Fruit fly (Drosophila melanogaster) whole organism, embryonic: ENCODE data around the gene polo.

Experiments used
- Asciz ChIP-seq: fragments of 200-800 bp; sonication (Bioruptor generic); optimal IDR thresholded peaks from 2 replicates; lab custom pipeline; 2017; ENCODE audit warnings: missing biosample characterization, mild to moderate bottlenecking, missing genetic modification characterization, missing genetic modification reagents
- Blimp-1 ChIP-seq: fragments of 200-800 bp; sonication (Bioruptor generic); optimal IDR thresholded peaks from 3 replicates; lab custom pipeline; 2018; ENCODE audit warnings: missing biosample characterization, missing genetic modification characterization, mild to moderate bottlenecking, moderate library complexity, missing genetic modification reagents
- CG10267 ChIP-seq: fragments of 200-800 bp; sonication (Bioruptor generic); optimal IDR thresholded peaks from 2 replicates; lab custom pipeline; 2018; ENCODE audit warnings: missing biosample characterization, mild to moderate bottlenecking, missing genetic modification characterization, moderate library complexity
- CG10565 ChIP-seq: fragments of 200-800 bp; sonication (Bioruptor generic); optimal IDR thresholded peaks from 3 replicates; lab custom pipeline; 2016; ENCODE audit warnings: missing biosample characterization, mild to moderate bottlenecking, missing genetic modification characterization
- CG11560 ChIP-seq: fragments of 200-800 bp; sonication (Bioruptor generic); IDR thresholded peaks from 3 replicates; pipeline ENCODE4 v1.3.6; 2022; ENCODE audit warnings: missing biosample characterization, missing genetic modification characterization
- CG12744 ChIP-seq: fragments of 200-800 bp; sonication (Bioruptor generic); optimal IDR thresholded peaks from 2 replicates; lab custom pipeline; 2016; ENCODE audit warnings: missing biosample characterization, missing genetic modification characterization
- CG13296 ChIP-seq: fragments of 200-800 bp; sonication (Bioruptor generic); optimal IDR thresholded peaks from 3 replicates; lab custom pipeline; 2018; ENCODE audit warnings: missing biosample characterization, mild to moderate bottlenecking, missing genetic modification characterization
- CG13894 ChIP-seq: fragments of 200-800 bp; sonication (Bioruptor generic); optimal IDR thresholded peaks from 3 replicates; lab custom pipeline; 2018; ENCODE audit warnings: missing biosample characterization, mild to moderate bottlenecking, missing genetic modification characterization, moderate library complexity
- CG15514 ChIP-seq: fragments of 200-800 bp; sonication (Bioruptor generic); optimal IDR thresholded peaks from 3 replicates; lab custom pipeline; 2017; ENCODE audit warnings: missing biosample characterization, missing genetic modification characterization, mild to moderate bottlenecking, moderate library complexity, missing genetic modification reagents
- CG1603 ChIP-seq: fragments of 200-800 bp; sonication (Bioruptor generic); optimal IDR thresholded peaks from 2 replicates; lab custom pipeline; 2019; ENCODE audit warnings: missing biosample characterization, mild to moderate bottlenecking, missing genetic modification characterization, moderate library complexity
- CG2116 ChIP-seq: fragments of 200-800 bp; sonication (Bioruptor generic); optimal IDR thresholded peaks from 3 replicates; lab custom pipeline; 2018; ENCODE audit warnings: missing biosample characterization, mild to moderate bottlenecking, missing genetic modification characterization
- CG30020 ChIP-seq: fragments of 200-800 bp; optimal IDR thresholded peaks from 2 replicates; lab custom pipeline; 2019; ENCODE audit warnings: missing biosample characterization, mild to moderate bottlenecking, missing genetic modification characterization, moderate library complexity
- CG30403 ChIP-seq: fragments of 200-800 bp; sonication (Bioruptor generic); optimal IDR thresholded peaks from 3 replicates; lab custom pipeline; 2016; ENCODE audit warnings: missing biosample characterization, missing genetic modification characterization
- CG3281 ChIP-seq: fragments of 200-800 bp; sonication (Bioruptor generic); optimal IDR thresholded peaks from 3 replicates; lab custom pipeline; 2017; ENCODE audit warnings: missing biosample characterization, mild to moderate bottlenecking, missing genetic modification characterization
- CG3995 ChIP-seq: fragments of 200-800 bp; sonication (Bioruptor generic); optimal IDR thresholded peaks from 3 replicates; lab custom pipeline; 2016; ENCODE audit warnings: missing biosample characterization, missing genetic modification characterization
- CG42726 ChIP-seq: fragments of 200-800 bp; sonication (Bioruptor generic); IDR thresholded peaks from 2 replicates; pipeline ENCODE4 v1.3.6; 2022; ENCODE audit warnings: missing biosample characterization, missing genetic modification characterization; ENCODE audit not compliant: partially characterized antibody
- CG4360 ChIP-seq: fragments of 200-800 bp; sonication (Bioruptor generic); IDR thresholded peaks from 2 replicates; pipeline ENCODE4 v1.3.6; 2022; ENCODE audit warnings: missing biosample characterization, missing genetic modification characterization
- CG7839 ChIP-seq: fragments of 200-800 bp; sonication (Bioruptor generic); optimal IDR thresholded peaks from 3 replicates; lab custom pipeline; 2018; ENCODE audit warnings: missing biosample characterization, mild to moderate bottlenecking, missing genetic modification characterization, moderate library complexity
- CG8089 ChIP-seq: fragments of 200-800 bp; sonication (Bioruptor generic); optimal IDR thresholded peaks from 3 replicates; lab custom pipeline; 2016; ENCODE audit warnings: missing biosample characterization, missing genetic modification characterization
- CG9215 ChIP-seq: fragments of 200-800 bp; sonication (Bioruptor generic); IDR thresholded peaks from 2 replicates; pipeline ENCODE4 v1.3.6; 2022; ENCODE audit warnings: missing biosample characterization, missing genetic modification characterization
- CG9437 ChIP-seq: fragments of 200-800 bp; sonication (Bioruptor generic); optimal IDR thresholded peaks from 2 replicates; lab custom pipeline; 2018; ENCODE audit warnings: missing biosample characterization, mild to moderate bottlenecking, missing genetic modification characterization
- CG9609 ChIP-seq: fragments of 200-800 bp; sonication (Bioruptor generic); optimal IDR thresholded peaks from 3 replicates; lab custom pipeline; 2016; ENCODE audit warnings: missing biosample characterization, missing genetic modification characterization
- CHES-1-like ChIP-seq: fragments of 200-800 bp; sonication (Bioruptor generic); optimal IDR thresholded peaks from 2 replicates; lab custom pipeline; 2016; ENCODE audit warnings: missing biosample characterization, missing genetic modification characterization
- CoRest ChIP-seq: fragments of 200-800 bp; sonication (Bioruptor generic); optimal IDR thresholded peaks from 3 replicates; lab custom pipeline; 2018; ENCODE audit warnings: missing biosample characterization, mild to moderate bottlenecking, missing genetic modification characterization, moderate library complexity
- Hand ChIP-seq: fragments of 200-800 bp; sonication (Bioruptor generic); optimal IDR thresholded peaks from 2 replicates; lab custom pipeline; 2017; ENCODE audit warnings: mild to moderate bottlenecking, missing biosample characterization, missing genetic modification reagents, missing genetic modification characterization
- HmgZ ChIP-seq: fragments of 200-800 bp; sonication (Bioruptor generic); optimal IDR thresholded peaks from 2 replicates; lab custom pipeline; 2018; ENCODE audit warnings: missing biosample characterization, mild to moderate bottlenecking, missing genetic modification characterization
- Hr39 ChIP-seq: fragments of >200 bp; optimal IDR thresholded peaks from 2 replicates; lab custom pipeline; 2017
- Hr51 ChIP-seq, 2 experiments: fragments of 200-800 bp; sonication (Bioruptor generic); optimal IDR thresholded peaks; 2 replicates in 1 of 2; 3 replicates in 1 of 2; lab custom pipeline; 2016 to 2018; ENCODE audit warnings: missing biosample characterization in 2 of 2, missing genetic modification characterization in 2 of 2, mild to moderate bottlenecking in 1 of 2, moderate library complexity in 1 of 2
- Hr78 ChIP-seq, 2 experiments: fragments of 200-800 bp in 1 of 2; fragments of >200 bp in 1 of 2; sonication (Bioruptor generic) in 1 of 2; optimal IDR thresholded peaks; 2 replicates each; lab custom pipeline; 2017 to 2019; ENCODE audit warnings: missing biosample characterization in 2 of 2, missing genetic modification characterization in 2 of 2, mild to moderate bottlenecking in 1 of 2, moderate library complexity in 1 of 2
- MESR4 ChIP-seq: fragments of 200-800 bp; sonication (Bioruptor generic); optimal IDR thresholded peaks from 2 replicates; lab custom pipeline; 2018; ENCODE audit warnings: missing biosample characterization, mild to moderate bottlenecking, missing genetic modification characterization, moderate library complexity
- NC2β ChIP-seq: fragments of 200-800 bp; sonication (Bioruptor generic); optimal IDR thresholded peaks from 2 replicates; lab custom pipeline; 2016; ENCODE audit warnings: missing biosample characterization, missing genetic modification characterization
- NfI ChIP-seq: fragments of 200-800 bp; sonication (Bioruptor generic); optimal IDR thresholded peaks from 3 replicates; lab custom pipeline; 2018; ENCODE audit warnings: missing biosample characterization, mild to moderate bottlenecking, missing genetic modification characterization, moderate library complexity
- Sox100B ChIP-seq: fragments of 200-800 bp; sonication (Bioruptor generic); optimal IDR thresholded peaks from 3 replicates; lab custom pipeline; 2018; ENCODE audit warnings: missing biosample characterization, mild to moderate bottlenecking, missing genetic modification characterization
- Xrp1 ChIP-seq: fragments of 200-800 bp; sonication (Bioruptor generic); IDR thresholded peaks from 2 replicates; pipeline ENCODE4 v1.3.6; 2022; ENCODE audit warnings: missing biosample characterization, missing genetic modification characterization
- abd-A ChIP-seq: fragments of 200-800 bp; sonication (Bioruptor generic); optimal IDR thresholded peaks from 3 replicates; lab custom pipeline; 2019; ENCODE audit warnings: missing biosample characterization, mild to moderate bottlenecking, missing genetic modification characterization, moderate library complexity
- ash1 ChIP-seq: fragments of 200-800 bp; sonication (Bioruptor generic); optimal IDR thresholded peaks from 2 replicates; lab custom pipeline; 2018; ENCODE audit warnings: missing biosample characterization, mild to moderate bottlenecking, missing genetic modification characterization
- bcd ChIP-seq: fragments of 200-800 bp; sonication (Bioruptor generic); optimal IDR thresholded peaks from 2 replicates; lab custom pipeline; 2017; ENCODE audit warnings: missing biosample characterization, mild to moderate bottlenecking, missing genetic modification characterization
- chinmo ChIP-seq: fragments of 200-800 bp; sonication (Bioruptor generic); IDR thresholded peaks from 4 replicates; pipeline ENCODE4 v1.3.6; 2022; ENCODE audit warnings: missing biosample characterization, missing genetic modification characterization; ENCODE audit not compliant: partially characterized antibody
- ci ChIP-seq: fragments of 200-800 bp; sonication (Bioruptor generic); IDR thresholded peaks from 3 replicates; pipeline ENCODE4 v1.3.6; 2022; ENCODE audit warnings: missing biosample characterization, missing genetic modification characterization
- emc ChIP-seq: fragments of 200-800 bp; sonication (Bioruptor generic); optimal IDR thresholded peaks from 2 replicates; lab custom pipeline; 2016; ENCODE audit warnings: missing biosample characterization, missing genetic modification characterization
- fd96Cb ChIP-seq: fragments of 200-800 bp; sonication (Bioruptor generic); optimal IDR thresholded peaks from 2 replicates; lab custom pipeline; 2018; ENCODE audit warnings: missing biosample characterization, mild to moderate bottlenecking, missing genetic modification characterization, moderate library complexity
- nau ChIP-seq: fragments of 200-800 bp; sonication (Bioruptor generic); optimal IDR thresholded peaks from 3 replicates; lab custom pipeline; 2017; ENCODE audit warnings: missing biosample characterization, mild to moderate bottlenecking, missing genetic modification characterization, missing genetic modification reagents
- oc ChIP-seq: fragments of 200-800 bp; sonication (Bioruptor generic); optimal IDR thresholded peaks from 2 replicates; lab custom pipeline; 2018; ENCODE audit warnings: missing biosample characterization, mild to moderate bottlenecking, missing genetic modification characterization, moderate library complexity
- sna ChIP-seq: fragments of 200-800 bp; sonication (Bioruptor generic); IDR thresholded peaks from 2 replicates; pipeline ENCODE4 v1.3.6; 2022; ENCODE audit warnings: missing biosample characterization, missing genetic modification characterization; ENCODE audit not compliant: partially characterized antibody
- sr ChIP-seq: fragments of 200-800 bp; sonication (Bioruptor generic); IDR thresholded peaks from 3 replicates; pipeline ENCODE4 v1.3.6; 2022; ENCODE audit warnings: missing biosample characterization, missing genetic modification characterization
- stc ChIP-seq: fragments of 200-800 bp; sonication (Bioruptor generic); IDR thresholded peaks from 2 replicates; pipeline ENCODE4 v1.3.6; 2022; ENCODE audit warnings: missing biosample characterization, missing genetic modification characterization
- tll ChIP-seq, 2 experiments: fragments of 200-800 bp in 1 of 2; fragments of >200 bp in 1 of 2; sonication (Bioruptor generic) in 1 of 2; optimal IDR thresholded peaks; 2 replicates each; lab custom pipeline; 2017 to 2019; ENCODE audit warnings: missing biosample characterization in 2 of 2, missing genetic modification characterization in 2 of 2, mild to moderate bottlenecking in 1 of 2, moderate library complexity in 1 of 2
- tna ChIP-seq: fragments of 200-800 bp; sonication (Bioruptor generic); IDR thresholded peaks from 2 replicates; pipeline ENCODE4 v1.3.6; 2022; ENCODE audit warnings: missing biosample characterization, missing genetic modification characterization; ENCODE audit not compliant: partially characterized antibody
- ttk ChIP-seq: fragments of 200-800 bp; sonication (Bioruptor generic); IDR thresholded peaks from 2 replicates; pipeline ENCODE4 v2.1.2; 2022; ENCODE audit warnings: missing biosample characterization, missing genetic modification characterization
- vvl ChIP-seq: fragments of 200-800 bp; sonication (Bioruptor generic); IDR thresholded peaks from 2 replicates; pipeline ENCODE4 v1.3.6; 2022; ENCODE audit warnings: missing biosample characterization, missing genetic modification characterization

polo gene

DNA sequence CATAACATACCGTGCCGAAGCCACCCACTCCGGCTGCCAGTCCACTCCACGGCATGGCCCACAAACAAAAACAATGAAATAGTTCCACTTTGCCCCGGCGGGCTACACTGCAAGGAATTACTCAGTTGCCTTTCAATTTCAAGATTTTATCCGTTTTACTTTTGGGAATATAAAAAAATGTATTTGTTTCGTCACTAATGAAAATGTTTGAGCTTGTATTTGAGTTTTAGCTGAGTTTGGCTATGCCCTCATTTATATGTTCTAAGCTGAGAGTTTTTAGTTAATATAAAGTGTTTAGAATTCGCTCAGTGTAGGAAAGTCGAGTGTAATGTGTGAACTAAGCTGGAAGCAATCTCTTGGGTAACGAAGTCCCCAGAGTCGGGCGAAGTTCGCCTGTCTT is 32.8 kb upstream of the polo start (continued):
- TF ChIP-seq ttk (GFP tag; lab: Robert Waterston, UW) (peak; percentile 45; the same call in 1 of the 2 replicates), CoRest (tag; lab: Kevin White, UChicago) (peak; percentile 39), Hand (peak; percentile 53), CG1603 (tag; lab: Kevin White, UChicago) (peak; percentile 45), Blimp-1 (peak; percentile 44), ash1 (GFP tag; lab: Kevin White, UChicago) (no peak), CHES-1-like (GFP tag; lab: Kevin White, UChicago) (peak; percentile 39), sr (GFP tag; lab: Robert Waterston, UW) (0 out of 3 replicates have a peak, but pooled peaks have one; percentile 15), CG3281 (GFP tag; lab: Kevin White, UChicago) (peak; percentile 41), Asciz (peak; percentile 37), CG4360 (GFP tag; lab: Robert Waterston, UW) (no peak), nau (GFP tag; lab: Kevin White, UChicago) (peak; percentile 29), CG7839 (tag; lab: Kevin White, UChicago) (peak; percentile 63), CG42726 (GFP tag; lab: Robert Waterston, UW) (no peak), CG12744 (no peak), Hr39 (lab: Kevin White, UChicago) (no peak), Xrp1 (GFP tag; lab: Robert Waterston, UW) (peak; percentile 39; the same call in 1 of the 2 replicates), CG9437 (GFP tag; lab: Kevin White, UChicago) (no peak), CG8089 (GFP tag; lab: Kevin White, UChicago) (no peak), CG11560 (tag; lab: Robert Waterston, UW) (peak; percentile 24; the same call in 1 of the 3 replicates), CG15514 (peak; percentile 40), CG13296 (GFP tag; lab: Kevin White, UChicago) (peak; percentile 7), CG10267 (tag; lab: Kevin White, UChicago) (peak; percentile 19), Hr78 (GFP tag; optimal IDR thresholded peaks at IDR 0.05; lab: Kevin White, UChicago) (peak in 1 of 2 experiments; percentile 25), ci (GFP tag; lab: Robert Waterston, UW) (peak; percentile 44; the same call in 1 of the 3 replicates), sna (GFP tag; lab: Robert Waterston, UW) (no peak), vvl (GFP tag; lab: Robert Waterston, UW) (0 out of 2 replicates have a peak, but pooled peaks have one; percentile 20), bcd (GFP tag; lab: Kevin White, UChicago) (peak; percentile 37), CG30403 (peak; percentile 55), chinmo (no peak), fd96Cb (tag; lab: Kevin White, UChicago) (peak; percentile 45), NC2β (GFP tag; lab: Kevin White, UChicago) (peak; percentile 1), abd-A (tag; lab: Kevin White, UChicago) (peak; percentile 23), Sox100B (GFP tag; lab: Kevin White, UChicago) (peak; percentile 36), NfI (peak; percentile 34), Hr51 (GFP tag; optimal IDR thresholded peaks at IDR 0.05; lab: Kevin White, UChicago) (peak; percentile 8 to 66)

DNA sequence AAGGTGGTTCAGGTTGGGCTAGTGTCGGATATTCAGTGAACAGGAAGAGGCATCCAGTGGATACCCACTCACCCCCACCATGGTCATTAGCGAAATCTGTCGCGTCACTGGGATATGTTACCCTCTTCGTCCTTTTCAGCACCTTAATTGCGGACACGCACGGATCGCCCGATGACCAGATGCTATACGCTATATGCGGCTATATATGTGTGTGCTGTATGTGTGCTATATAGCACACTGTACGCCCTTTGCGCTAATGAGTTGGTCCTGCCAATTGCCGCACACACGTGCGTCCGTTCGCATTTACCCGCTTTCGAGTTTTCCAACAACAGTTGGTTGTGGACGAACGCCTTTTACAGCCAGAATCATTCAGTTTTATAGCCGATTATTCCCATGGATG is 28.2 kb upstream of the polo start:
- TF ChIP-seq CG10565 (GFP tag; lab: Kevin White, UChicago) (no peak), CG9609 (GFP tag; lab: Kevin White, UChicago) (no peak), MESR4 (GFP tag; lab: Kevin White, UChicago) (no peak), stc (GFP tag; lab: Robert Waterston, UW) (no peak), tna (GFP tag; lab: Robert Waterston, UW) (no peak), CG9215 (GFP tag; lab: Robert Waterston, UW) (no peak), CG3995 (GFP tag; lab: Kevin White, UChicago) (no peak), CG2116 (GFP tag; lab: Kevin White, UChicago) (no peak), oc (tag; lab: Kevin White, UChicago) (no peak), CG13894 (tag; lab: Kevin White, UChicago) (peak; percentile 86), tll (GFP tag; optimal IDR thresholded peaks at IDR 0.05; lab: Kevin White, UChicago) (peak in 1 of 2 experiments; percentile 63), CG30020 (tag; lab: Kevin White, UChicago) (no peak), HmgZ (no peak), emc (no peak)
